Worm (Caenorhabditis elegans) whole organism, L4 larva: ENCODE data around the gene F01D5.3.

Experiments
- D1046.2 ChIP-seq: fragments of 200-800 bp; sonication (Bioruptor generic); IDR thresholded peaks from 2 replicates; pipeline ENCODE4 v1.3.6; 2022; ENCODE audit warnings: missing genetic modification characterization, missing compliant biosample characterization
- F10B5.3 ChIP-seq: sonication (generic microtip); optimal IDR thresholded peaks from 2 replicates; lab custom pipeline; 2016; ENCODE audit warnings: mild to moderate bottlenecking, missing genetic modification characterization, missing compliant biosample characterization
- F26F4.8 ChIP-seq: fragments of 200-800 bp; sonication (Bioruptor generic); conservative IDR thresholded peaks from 2 replicates; pipeline ENCODE4 v1.3.6; 2022; ENCODE audit warnings: missing genetic modification characterization, missing compliant biosample characterization
- T26A8.4 ChIP-seq: fragments of 200-800 bp; sonication (Bioruptor generic); IDR thresholded peaks from 2 replicates; pipeline ENCODE4 v1.3.6; 2022; ENCODE audit warnings: missing genetic modification characterization, missing compliant biosample characterization
- ZK337.2 ChIP-seq: fragments of 200-800 bp; sonication (Bioruptor generic); IDR thresholded peaks from 2 replicates; pipeline ENCODE4 v1.3.6; 2022; ENCODE audit warnings: missing genetic modification reagents, missing genetic modification characterization, missing compliant biosample characterization
- ZK546.5 ChIP-seq, 2 experiments: sonication (generic microtip); optimal IDR thresholded peaks; 2 replicates each; lab custom pipeline; 2017; ENCODE audit warnings: missing biosample characterization in 2 of 2, missing genetic modification characterization in 2 of 2
- aly-2 ChIP-seq: sonication (generic microtip); optimal IDR thresholded peaks from 2 replicates; lab custom pipeline; 2018; ENCODE audit warnings: missing biosample characterization, missing genetic modification characterization
- ama-1 ChIP-seq: fragments of 150-350 bp; optimal IDR thresholded peaks from 2 replicates; lab custom pipeline; 2014; ENCODE audit warnings: inconsistent platforms, mixed read lengths
- ceh-32 ChIP-seq: sonication (generic microtip); optimal IDR thresholded peaks from 2 replicates; lab custom pipeline; 2016; ENCODE audit warnings: mild to moderate bottlenecking, missing genetic modification characterization, missing compliant biosample characterization; ENCODE audit not compliant: poor library complexity
- ceh-62 ChIP-seq: sonication (generic microtip); optimal IDR thresholded peaks from 2 replicates; lab custom pipeline; 2017; ENCODE audit warnings: missing biosample characterization, missing genetic modification characterization
- daf-12 ChIP-seq: fragments of 150-350 bp; optimal IDR thresholded peaks from 2 replicates; lab custom pipeline; 2014; ENCODE audit warnings: missing biosample characterization, missing genetic modification reagents, missing genetic modification characterization
- daf-16 ChIP-seq, 3 experiments: sonication (generic microtip); optimal IDR thresholded peaks; 2 replicates each; lab custom pipeline; 2016 to 2017; ENCODE audit warnings: missing genetic modification characterization in 3 of 3, missing genetic modification reagents in 3 of 3, mild to moderate bottlenecking in 2 of 3, missing compliant biosample characterization in 2 of 3, missing biosample characterization in 1 of 3, moderate library complexity in 1 of 3
- daf-8 ChIP-seq: fragments of 200-800 bp; sonication (Bioruptor generic); IDR thresholded peaks from 2 replicates; pipeline ENCODE4 v1.3.6; 2022; ENCODE audit warnings: missing genetic modification characterization, missing compliant biosample characterization
- dmd-6 ChIP-seq: fragments of 200-800 bp; sonication (Bioruptor generic); IDR thresholded peaks from 2 replicates; pipeline ENCODE4 v1.3.6; 2022; ENCODE audit warnings: missing genetic modification reagents, missing genetic modification characterization, missing compliant biosample characterization
- dmd-8 ChIP-seq: fragments of 200-800 bp; sonication (Bioruptor generic); IDR thresholded peaks from 2 replicates; pipeline ENCODE4 v1.3.6; 2022; ENCODE audit warnings: missing genetic modification characterization, missing compliant biosample characterization
- dpl-1 ChIP-seq: fragments of 150-350 bp; optimal IDR thresholded peaks from 2 replicates; lab custom pipeline; 2014; ENCODE audit warnings: missing biosample characterization, missing genetic modification reagents, missing genetic modification characterization
- duxl-1 ChIP-seq: sonication (generic microtip); optimal IDR thresholded peaks from 2 replicates; lab custom pipeline; 2016; ENCODE audit warnings: mild to moderate bottlenecking, missing genetic modification characterization, moderate library complexity, missing compliant biosample characterization; ENCODE audit not compliant: poor library complexity
- dve-1 ChIP-seq: sonication (generic microtip); optimal IDR thresholded peaks from 2 replicates; lab custom pipeline; 2017; ENCODE audit warnings: antibody characterized with exemption, mild to moderate bottlenecking, missing genetic modification characterization, missing compliant biosample characterization; ENCODE audit not compliant: insufficient read depth
- fkh-10 ChIP-seq: fragments of 150-350 bp; optimal IDR thresholded peaks from 2 replicates; lab custom pipeline; 2014; ENCODE audit warnings: missing biosample characterization, missing genetic modification reagents, missing genetic modification characterization
- fos-1 ChIP-seq: fragments of 150-350 bp; optimal IDR thresholded peaks from 2 replicates; lab custom pipeline; 2014; ENCODE audit warnings: missing biosample characterization, missing genetic modification characterization
- hlh-11 ChIP-seq: fragments of 200-800 bp; sonication (Bioruptor generic); optimal IDR thresholded peaks from 2 replicates; lab custom pipeline; 2018; ENCODE audit warnings: mild to moderate bottlenecking, missing genetic modification characterization, missing compliant biosample characterization
- hlh-30 ChIP-seq: sonication (generic microtip); optimal IDR thresholded peaks from 2 replicates; lab custom pipeline; 2017; ENCODE audit warnings: antibody characterized with exemption, mild to moderate bottlenecking, missing genetic modification characterization, missing compliant biosample characterization; ENCODE audit not compliant: insufficient read depth
- hmg-1.1 ChIP-seq: fragments of 200-800 bp; sonication (Bioruptor generic); IDR thresholded peaks from 2 replicates; pipeline ENCODE4 v1.3.6; 2022; ENCODE audit warnings: missing genetic modification reagents, missing genetic modification characterization, missing compliant biosample characterization
- lin-1 ChIP-seq: fragments of 200-800 bp; sonication (Bioruptor generic); IDR thresholded peaks from 2 replicates; pipeline ENCODE4 v1.3.6; 2022; ENCODE audit warnings: missing genetic modification reagents, missing genetic modification characterization, missing compliant biosample characterization
- lin-13 ChIP-seq: fragments of 150-350 bp; optimal IDR thresholded peaks from 2 replicates; lab custom pipeline; 2014; ENCODE audit warnings: missing biosample characterization, missing genetic modification reagents, missing genetic modification characterization
- lin-39 ChIP-seq: fragments of 150-350 bp; optimal IDR thresholded peaks from 2 replicates; lab custom pipeline; 2014; ENCODE audit warnings: missing biosample characterization, missing genetic modification reagents, missing genetic modification characterization
- lir-3 ChIP-seq: sonication (generic microtip); optimal IDR thresholded peaks from 2 replicates; lab custom pipeline; 2016; ENCODE audit warnings: mild to moderate bottlenecking, missing genetic modification characterization, missing compliant biosample characterization
- lsy-2 ChIP-seq, 2 experiments: fragments of 150-350 bp in 1 of 2; sonication (generic microtip) in 1 of 2; optimal IDR thresholded peaks; 2 replicates each; lab custom pipeline; 2014 to 2017; ENCODE audit warnings: missing biosample characterization in 2 of 2, missing genetic modification characterization in 2 of 2
- madf-9 ChIP-seq: fragments of 200-800 bp; sonication (Bioruptor generic); conservative IDR thresholded peaks from 2 replicates; pipeline ENCODE4 v1.3.6; 2022; ENCODE audit warnings: missing genetic modification reagents, missing genetic modification characterization, missing compliant biosample characterization
- mdl-1 ChIP-seq, 2 experiments: fragments of 150-350 bp in 1 of 2; sonication (generic microtip) in 1 of 2; optimal IDR thresholded peaks; 2 replicates each; lab custom pipeline; 2014 to 2017; ENCODE audit warnings: missing biosample characterization in 2 of 2, missing genetic modification characterization in 2 of 2
- mep-1 ChIP-seq: fragments of 150-350 bp; sonication (generic microtip); optimal IDR thresholded peaks from 3 replicates; lab custom pipeline; 2014; ENCODE audit warnings: missing biosample characterization, missing genetic modification characterization
- nhr-11 ChIP-seq: fragments of 150-350 bp; optimal IDR thresholded peaks from 2 replicates; lab custom pipeline; 2014; ENCODE audit warnings: missing biosample characterization, missing genetic modification characterization
- nhr-25 ChIP-seq: sonication (generic microtip); optimal IDR thresholded peaks from 2 replicates; lab custom pipeline; 2017; ENCODE audit warnings: missing genetic modification characterization, mild to moderate bottlenecking, missing compliant biosample characterization, antibody characterized with exemption, moderate library complexity, borderline replicate concordance; ENCODE audit not compliant: insufficient read depth
- nhr-28 ChIP-seq: fragments of 150-350 bp; optimal IDR thresholded peaks from 2 replicates; lab custom pipeline; 2014; ENCODE audit warnings: missing biosample characterization, missing genetic modification characterization
- nhr-41 ChIP-seq: fragments of 200-800 bp; sonication (Bioruptor generic); IDR thresholded peaks from 2 replicates; pipeline ENCODE4 v1.3.6; 2022; ENCODE audit warnings: missing genetic modification reagents, missing genetic modification characterization, missing compliant biosample characterization
- nhr-42 ChIP-seq: fragments of 200-800 bp; sonication (Bioruptor generic); IDR thresholded peaks from 2 replicates; pipeline ENCODE4 v1.3.6; 2022; ENCODE audit warnings: missing genetic modification characterization, missing compliant biosample characterization
- nhr-77 ChIP-seq: fragments of 150-350 bp; optimal IDR thresholded peaks from 2 replicates; lab custom pipeline; 2014; ENCODE audit warnings: missing biosample characterization, missing genetic modification characterization
- saeg-2 ChIP-seq: fragments of 200-800 bp; sonication (Bioruptor generic); IDR thresholded peaks from 2 replicates; pipeline ENCODE4 v1.3.6; 2022; ENCODE audit warnings: missing genetic modification reagents, missing genetic modification characterization, missing compliant biosample characterization
- skn-1 ChIP-seq: fragments of 150-350 bp; optimal IDR thresholded peaks from 2 replicates; lab custom pipeline; 2014; ENCODE audit warnings: missing biosample characterization, missing genetic modification characterization
- tag-97 ChIP-seq: fragments of 200-800 bp; sonication (Bioruptor generic); IDR thresholded peaks from 2 replicates; pipeline ENCODE4 v1.3.6; 2022; ENCODE audit warnings: missing genetic modification characterization, missing compliant biosample characterization
- unc-62 ChIP-seq, 3 experiments: fragments of 150-350 bp in 1 of 3; sonication (generic microtip); optimal IDR thresholded peaks in 2 of 3; peaks in 1 of 3; 1 replicate in 1 of 3; 2 replicates in 2 of 3; lab custom pipeline; 2014 to 2017; ENCODE audit warnings: missing biosample characterization in 3 of 3, missing genetic modification characterization in 3 of 3, missing genetic modification reagents in 3 of 3, missing genotype in 1 of 3
- vab-7 ChIP-seq: fragments of 200-800 bp; sonication (Bioruptor generic); IDR thresholded peaks from 2 replicates; pipeline ENCODE4 v1.3.6; 2022; ENCODE audit warnings: missing genetic modification reagents, missing genetic modification characterization, missing compliant biosample characterization
- zag-1 ChIP-seq: fragments of 150-350 bp; optimal IDR thresholded peaks from 2 replicates; lab custom pipeline; 2014; ENCODE audit warnings: missing biosample characterization, missing genetic modification characterization
- zfp-2 ChIP-seq: sonication (generic microtip); optimal IDR thresholded peaks from 2 replicates; lab custom pipeline; 2016; ENCODE audit warnings: mild to moderate bottlenecking, missing genetic modification characterization, missing compliant biosample characterization
- zfp-3 ChIP-seq: fragments of 200-800 bp; sonication (Bioruptor generic); conservative IDR thresholded peaks from 2 replicates; pipeline ENCODE4 v1.3.6; 2022; ENCODE audit warnings: missing genetic modification reagents, missing genetic modification characterization, missing compliant biosample characterization
- zip-2 ChIP-seq: fragments of 150-350 bp; optimal IDR thresholded peaks from 2 replicates; lab custom pipeline; 2014; ENCODE audit warnings: missing biosample characterization, missing genetic modification characterization

The F01D5.3 gene

ce11 chrII:13956529-13956928, 43.4 kb downstream of the F01D5.3 start (continued):
- peak; percentile 72; the same call in 1 of the 2 replicates for TF ChIP-seq saeg-2
- peak; percentile 41; the same call in 1 of the 2 replicates for TF ChIP-seq lin-1
- peak; percentile 91 for TF ChIP-seq dmd-6 (GFP tag; lab: Robert Waterston, UW)
- no peak for TF ChIP-seq tag-97
- no peak for TF ChIP-seq nhr-11 (tag; lab: Kevin White, UChicago)
- TF ChIP-seq fkh-10, result no peak
- TF ChIP-seq, all 104 proteins: peak for 23

- TF ChIP-seq vab-7 (GFP tag; lab: Robert Waterston, UW), result no peak
- no peak for TF ChIP-seq aly-2 (tag; lab: Kevin White, UChicago)
- no peak for TF ChIP-seq zfp-2 (tag; lab: Kevin White, UChicago)
- no peak for TF ChIP-seq daf-16 (GFP tag; optimal IDR thresholded peaks at IDR 0.05; lab: Kevin White, UChicago)
- TF ChIP-seq daf-16 (tag; optimal IDR thresholded peaks at IDR 0.05; lab: Kevin White, UChicago), result peak; percentile 9
- TF ChIP-seq dmd-6 (GFP tag; lab: Robert Waterston, UW), result peak; percentile 22; the same call in 1 of the 2 replicates
- TF ChIP-seq hlh-11 (tag; lab: Kevin White, UChicago), result peak; percentile 29
- peak; percentile 3 for TF ChIP-seq mep-1
- peak in 1 of 2 experiments; percentile 73 for TF ChIP-seq lsy-2 (tag; optimal IDR thresholded peaks at IDR 0.05; lab: Kevin White, UChicago)
- TF ChIP-seq hlh-30 (tag; lab: Kevin White, UChicago), result peak; percentile 29
- no peak for TF ChIP-seq duxl-1 (tag; lab: Kevin White, UChicago)
- peak; percentile 4 for TF ChIP-seq dve-1 (tag; lab: Kevin White, UChicago)
- no peak for TF ChIP-seq T26A8.4 (GFP tag; lab: Robert Waterston, UW)
- no peak for TF ChIP-seq unc-62 (GFP tag; optimal IDR thresholded peaks at IDR 0.05 in 1 of 2; lab: Kevin White, UChicago)
- TF ChIP-seq unc-62 (tag; optimal IDR thresholded peaks at IDR 0.05; lab: Kevin White, UChicago), result no peak
- peak; percentile 46 for TF ChIP-seq nhr-77 (tag; lab: Kevin White, UChicago)
- no peak for TF ChIP-seq lin-39
- TF ChIP-seq dmd-8 (GFP tag; lab: Robert Waterston, UW), result no peak
- peak; percentile 37 for TF ChIP-seq nhr-28 (tag; lab: Kevin White, UChicago)
- TF ChIP-seq, all 104 proteins: peak for 9
Measured at ce11 chrII:13954979-13955378, 45.0 kb downstream of the F01D5.3 start.

ce11 chrII:13954077-13954476, 45.9 kb downstream of the F01D5.3 start:
- TF ChIP-seq skn-1 (tag; lab: Kevin White, UChicago), result no peak
- TF ChIP-seq nhr-11 (tag; lab: Kevin White, UChicago), result no peak
- no peak for TF ChIP-seq ama-1 (lab: Kevin White, UChicago)
- no peak for TF ChIP-seq ceh-62 (tag; lab: Kevin White, UChicago)
- no peak for TF ChIP-seq daf-8 (GFP tag; lab: Robert Waterston, UW)
- peak in 1 of 2 experiments; percentile 72 for TF ChIP-seq lsy-2 (tag; optimal IDR thresholded peaks at IDR 0.05; lab: Kevin White, UChicago)
- no peak for TF ChIP-seq daf-12 (tag; lab: Kevin White, UChicago)
- TF ChIP-seq ceh-32 (tag; lab: Kevin White, UChicago), result no peak
- peak; percentile 96 for TF ChIP-seq nhr-77 (tag; lab: Kevin White, UChicago)
- TF ChIP-seq vab-7 (GFP tag; lab: Robert Waterston, UW), result no peak
- TF ChIP-seq lin-13 (GFP tag; lab: Kevin White, UChicago), result no peak
- TF ChIP-seq F26F4.8 (GFP tag; lab: Robert Waterston, UW), result no peak
- TF ChIP-seq lir-3 (tag; lab: Kevin White, UChicago), result no peak
- TF ChIP-seq mdl-1 (tag; optimal IDR thresholded peaks at IDR 0.05; lab: Kevin White, UChicago), result peak in 1 of 2 experiments; percentile 33
- TF ChIP-seq zfp-3, result no peak
- TF ChIP-seq zip-2, result no peak
- TF ChIP-seq zag-1 (tag; lab: Kevin White, UChicago), result no peak
- TF ChIP-seq nhr-41, result no peak
- no peak for TF ChIP-seq hmg-1.1 (GFP tag; lab: Robert Waterston, UW)
- TF ChIP-seq fos-1, result no peak
- TF ChIP-seq tag-97, result no peak
- TF ChIP-seq ZK546.5 (tag; optimal IDR thresholded peaks at IDR 0.05; lab: Kevin White, UChicago), result no peak
- peak in 1 of 2 experiments; percentile 39 for TF ChIP-seq unc-62 (GFP tag; optimal IDR thresholded peaks at IDR 0.05 in 1 of 2; lab: Kevin White, UChicago)
- no peak for TF ChIP-seq unc-62 (tag; optimal IDR thresholded peaks at IDR 0.05; lab: Kevin White, UChicago)
- peak; percentile 1 for TF ChIP-seq dpl-1 (GFP tag; lab: Kevin White, UChicago)
- no peak for TF ChIP-seq nhr-25
- TF ChIP-seq ZK337.2 (GFP tag; lab: Robert Waterston, UW), result no peak
- TF ChIP-seq nhr-42 (GFP tag; lab: Robert Waterston, UW), result no peak
- TF ChIP-seq F10B5.3 (tag; lab: Kevin White, UChicago), result no peak
- peak; percentile 77 for TF ChIP-seq mep-1
- TF ChIP-seq nhr-28 (tag; lab: Kevin White, UChicago), result peak; percentile 94
- TF ChIP-seq madf-9 (GFP tag; lab: Robert Waterston, UW), result no peak
- TF ChIP-seq D1046.2 (GFP tag; lab: Robert Waterston, UW), result no peak
